Worm (Caenorhabditis elegans) whole organism, L1 larva: ENCODE data around the gene R102.4.

Source experiments
- aha-1 ChIP-seq: fragments of 150-350 bp; optimal IDR thresholded peaks from 2 replicates; lab custom pipeline; 2014; ENCODE audit warnings: missing biosample characterization, missing genetic modification characterization
- nhr-28 ChIP-seq: fragments of 150-350 bp; optimal IDR thresholded peaks from 2 replicates; lab custom pipeline; 2014; ENCODE audit warnings: missing biosample characterization, missing genetic modification characterization
- nhr-76 ChIP-seq: sonication (generic microtip); optimal IDR thresholded peaks from 2 replicates; lab custom pipeline; 2017; ENCODE audit warnings: missing biosample characterization, missing genetic modification characterization
- pqm-1 ChIP-seq: sonication (generic microtip); optimal IDR thresholded peaks from 3 replicates; lab custom pipeline; 2017; ENCODE audit warnings: missing biosample characterization, missing genetic modification characterization
- rnt-1 ChIP-seq: sonication (generic microtip); optimal IDR thresholded peaks from 2 replicates; lab custom pipeline; 2016; ENCODE audit warnings: mild to moderate bottlenecking, missing genetic modification characterization, moderate library complexity, missing compliant biosample characterization
- snpc-4 ChIP-seq: fragments of 150-350 bp; optimal IDR thresholded peaks from 2 replicates; lab custom pipeline; 2014; ENCODE audit warnings: missing biosample characterization, missing genetic modification characterization
- vab-15 ChIP-seq: sonication (generic microtip); optimal IDR thresholded peaks from 2 replicates; lab custom pipeline; 2017; ENCODE audit warnings: missing genotype, mild to moderate bottlenecking, missing genetic modification characterization, missing compliant biosample characterization

DNA sequence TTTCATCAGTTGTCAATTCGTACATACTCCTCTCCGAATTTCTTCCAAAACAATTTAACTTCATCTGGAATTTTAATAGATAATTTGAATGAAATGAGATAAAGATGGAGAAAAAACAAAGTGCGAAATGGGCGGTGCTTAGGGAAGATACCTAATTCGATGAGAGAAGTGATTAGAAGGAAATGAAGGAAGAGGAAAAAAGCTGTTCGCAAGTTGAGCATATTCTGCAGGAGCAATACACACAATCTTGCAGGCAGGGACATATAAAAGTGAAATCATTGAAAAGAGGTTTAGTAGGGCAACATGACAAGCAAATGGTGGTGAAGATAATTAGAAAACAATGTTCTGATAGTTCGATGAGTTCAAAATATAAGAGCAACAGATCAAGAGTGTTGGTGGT lies 16.6 kb upstream of the R102.4 start, which contains the start of gene glb-21:
- TF ChIP-seq vab-15 (tag; lab: Kevin White, UChicago): no peak
- no peak for TF ChIP-seq aha-1 (tag; lab: Kevin White, UChicago)
- TF ChIP-seq nhr-76 (tag; lab: Kevin White, UChicago): no peak
- no peak for TF ChIP-seq rnt-1 (tag; lab: Kevin White, UChicago)
- no peak for TF ChIP-seq nhr-28 (tag; lab: Kevin White, UChicago)
- TF ChIP-seq snpc-4 (tag; lab: Kevin White, UChicago): no peak
- TF ChIP-seq pqm-1 (tag; lab: Kevin White, UChicago): no peak
